Fruit fly (Drosophila melanogaster): ENCODE data around the gene RpS10b.

RpS10b gene

DNA sequence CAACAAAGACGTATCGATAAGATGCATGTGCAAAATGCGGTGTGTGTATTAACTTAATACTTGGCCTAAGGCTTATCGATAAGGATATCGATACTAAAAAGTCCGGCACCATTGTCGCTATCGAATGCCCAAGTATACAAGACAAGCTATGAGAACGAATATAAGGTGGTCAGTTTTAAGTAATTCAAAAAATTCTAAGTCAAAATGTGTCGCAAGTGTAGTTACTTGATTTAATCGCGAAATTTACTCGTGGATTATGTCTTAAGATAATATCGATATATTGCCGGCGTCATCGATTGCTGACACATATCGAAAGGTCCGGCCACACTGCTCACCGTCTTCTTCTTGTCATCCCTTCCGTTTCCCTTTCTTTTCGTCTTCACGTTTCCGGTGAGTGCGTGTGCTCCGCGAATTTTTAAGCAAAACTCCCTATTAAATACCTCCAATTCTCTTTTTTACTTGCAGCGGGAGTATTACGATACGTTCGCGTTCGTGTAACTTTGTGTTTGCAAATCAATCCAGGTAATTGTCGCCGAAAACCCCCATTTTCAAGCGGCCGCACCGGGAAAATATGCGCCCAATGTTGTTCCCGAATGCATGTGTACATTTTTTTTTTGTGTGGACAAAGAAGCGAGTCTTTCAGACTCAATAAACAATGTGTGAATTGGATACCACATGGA lies at the start of gene RpS10b (continued):
- TF ChIP-seq hkb (optimal IDR thresholded peaks at IDR 0.05) (peak; percentile 49), hkb (GFP tag; IDR thresholded peaks at IDR 0.05) (peak; percentile 78), sd (tag; optimal IDR thresholded peaks at IDR 0.05) (peak; percentile 46), Hr51 (GFP tag; optimal IDR thresholded peaks at IDR 0.05) (peak; percentile 78), tap (tag; optimal IDR thresholded peaks at IDR 0.05) (peak; percentile 60), zf30C (GFP tag; optimal IDR thresholded peaks at IDR 0.05) (peak; percentile 53), sc (optimal IDR thresholded peaks at IDR 0.05) (no peak), sc (GFP tag; optimal IDR thresholded peaks at IDR 0.05) (peak; percentile 85), tin (GFP tag; optimal IDR thresholded peaks at IDR 0.05) (peak; percentile 72), CG12104 (GFP tag; optimal IDR thresholded peaks at IDR 0.05) (peak; percentile 94), slou (GFP tag; optimal IDR thresholded peaks at IDR 0.05) (peak; percentile 78), ash1 (GFP tag; optimal IDR thresholded peaks at IDR 0.05) (peak; percentile 81), Med (GFP tag) (peak; percentile 99), dpn (GFP tag; optimal IDR thresholded peaks at IDR 0.05) (peak; percentile 58 to 79), oc (tag; optimal IDR thresholded peaks at IDR 0.05) (peak; percentile 68), CG11398 (GFP tag; optimal IDR thresholded peaks at IDR 0.05) (peak; percentile 92), en (GFP tag; optimal IDR thresholded peaks at IDR 0.05) (peak; percentile 78), Pdp1 (GFP tag; optimal IDR thresholded peaks at IDR 0.05) (peak; percentile 48 to 79), ATbp (GFP tag; optimal IDR thresholded peaks at IDR 0.05) (peak; percentile 92), CG31224 (GFP tag; IDR thresholded peaks at IDR 0.05) (peak; percentile 59), Hey (tag; optimal IDR thresholded peaks at IDR 0.05) (peak; percentile 91), chn (GFP tag; optimal IDR thresholded peaks at IDR 0.05) (peak; percentile 23), maf-S (GFP tag; optimal IDR thresholded peaks at IDR 0.05) (peak; percentile 74), Mad (GFP tag; optimal IDR thresholded peaks at IDR 0.05) (peak; percentile 86), CG1602 (GFP tag; optimal IDR thresholded peaks at IDR 0.05) (peak; percentile 40), Awh (GFP tag; IDR thresholded peaks at IDR 0.05) (peak; percentile 82), ato (GFP tag; IDR thresholded peaks at IDR 0.05; ENCODE audit: partially characterized antibody) (peak; percentile 74; the same call in 1 of the 2 replicates), cas (GFP tag; IDR thresholded peaks at IDR 0.05) (no peak), Lhr (GFP tag; optimal IDR thresholded peaks at IDR 0.05) (peak; percentile 97), shn (GFP tag; optimal IDR thresholded peaks at IDR 0.05) (peak; percentile 90), ems (GFP tag; optimal IDR thresholded peaks at IDR 0.05) (peak; percentile 81), CG16813 (GFP tag; IDR thresholded peaks at IDR 0.05; ENCODE audit: partially characterized antibody) (peak; percentile 98), B-H2 (GFP tag; optimal IDR thresholded peaks at IDR 0.05) (peak; percentile 88), CG13296 (GFP tag; optimal IDR thresholded peaks at IDR 0.05) (peak; percentile 95), jing (GFP tag; optimal IDR thresholded peaks at IDR 0.05) (peak; percentile 47), NC2β (GFP tag; optimal IDR thresholded peaks at IDR 0.05) (peak; percentile 97), CG4328 (GFP tag; optimal IDR thresholded peaks at IDR 0.05) (peak; percentile 96), CG15479 (GFP tag; optimal IDR thresholded peaks at IDR 0.05) (peak; percentile 53), Antp (GFP tag; optimal IDR thresholded peaks at IDR 0.05) (peak; percentile 44), pnt (GFP tag; optimal IDR thresholded peaks at IDR 0.05) (no peak), H15 (GFP tag; IDR thresholded peaks at IDR 0.05) (peak; percentile 75), CG7745 (tag; optimal IDR thresholded peaks at IDR 0.05) (peak; percentile 44), abd-A (tag; optimal IDR thresholded peaks at IDR 0.05) (no peak), ken (GFP tag; IDR thresholded peaks at IDR 0.05) (peak; percentile 67), CG9932 (GFP tag; IDR thresholded peaks at IDR 0.05) (peak; percentile 55), Dek (tag; optimal IDR thresholded peaks at IDR 0.05) (peak; percentile 56), CG31441 (GFP tag; IDR thresholded peaks at IDR 0.05) (peak; percentile 85), zfh2 (GFP tag; optimal IDR thresholded peaks at IDR 0.05) (peak; percentile 79), CG4707 (GFP tag; optimal IDR thresholded peaks at IDR 0.05) (peak; percentile 90), hb (GFP tag; IDR thresholded peaks at IDR 0.05; ENCODE audit: partially characterized antibody) (peak; percentile 93)

Data from whole organism, embryonic.